Fruit fly (Drosophila melanogaster) whole organism, embryonic: Measurements from ENCODE around the gene Ada2a.

Source experiments
- Abd-B ChIP-seq: fragments of 200-800 bp; sonication (Bioruptor generic); optimal IDR thresholded peaks from 2 replicates; lab custom pipeline; 2018; ENCODE audit warnings: missing biosample characterization, mild to moderate bottlenecking, missing genetic modification characterization, moderate library complexity
- CG10274 ChIP-seq: fragments of 200-800 bp; sonication (Bioruptor generic); optimal IDR thresholded peaks from 3 replicates; lab custom pipeline; 2017; ENCODE audit warnings: missing biosample characterization, mild to moderate bottlenecking, missing genetic modification characterization
- CG10543 ChIP-seq: fragments of 200-800 bp; sonication (Bioruptor generic); optimal IDR thresholded peaks from 3 replicates; lab custom pipeline; 2017; ENCODE audit warnings: missing biosample characterization, mild to moderate bottlenecking, missing genetic modification characterization, moderate library complexity
- CG1233 ChIP-seq: fragments of 200-800 bp; sonication (Bioruptor generic); optimal IDR thresholded peaks from 4 replicates; lab custom pipeline; 2018; ENCODE audit warnings: missing biosample characterization, mild to moderate bottlenecking, missing genetic modification characterization
- CG12942 ChIP-seq: fragments of 200-800 bp; sonication (Bioruptor generic); optimal IDR thresholded peaks from 3 replicates; lab custom pipeline; 2016; ENCODE audit warnings: missing biosample characterization, missing genetic modification characterization
- CG14441 ChIP-seq: fragments of 200-800 bp; sonication (Bioruptor generic); IDR thresholded peaks from 2 replicates; pipeline ENCODE4 v1.3.6; 2022; ENCODE audit warnings: missing biosample characterization, missing genetic modification characterization
- CG16863 ChIP-seq: fragments of 200-800 bp; sonication (Bioruptor generic); optimal IDR thresholded peaks from 3 replicates; lab custom pipeline; 2016; ENCODE audit warnings: missing biosample characterization, missing genetic modification characterization
- CG17328 ChIP-seq: fragments of 200-800 bp; sonication (Bioruptor generic); IDR thresholded peaks from 2 replicates; pipeline ENCODE4 v1.3.6; 2022; ENCODE audit warnings: missing biosample characterization, missing genetic modification characterization
- CG17829 ChIP-seq: fragments of 200-800 bp; optimal IDR thresholded peaks from 2 replicates; lab custom pipeline; 2019; ENCODE audit warnings: missing biosample characterization, mild to moderate bottlenecking, missing genetic modification characterization, moderate library complexity
- CG18262 ChIP-seq: fragments of 200-800 bp; optimal IDR thresholded peaks from 3 replicates; lab custom pipeline; 2019; ENCODE audit warnings: missing biosample characterization, mild to moderate bottlenecking, missing genetic modification characterization, moderate library complexity
- CG18599 ChIP-seq: fragments of 200-800 bp; sonication (Bioruptor generic); optimal IDR thresholded peaks from 3 replicates; lab custom pipeline; 2017; ENCODE audit warnings: missing biosample characterization, missing genetic modification characterization, mild to moderate bottlenecking, moderate library complexity, missing genetic modification reagents
- CG2116 ChIP-seq: fragments of 200-800 bp; sonication (Bioruptor generic); optimal IDR thresholded peaks from 3 replicates; lab custom pipeline; 2018; ENCODE audit warnings: missing biosample characterization, mild to moderate bottlenecking, missing genetic modification characterization
- CG2129 ChIP-seq: fragments of 200-800 bp; sonication (Bioruptor generic); IDR thresholded peaks from 2 replicates; pipeline ENCODE4 v1.3.6; 2022; ENCODE audit warnings: missing biosample characterization, missing genetic modification characterization; ENCODE audit not compliant: partially characterized antibody
- CG2199 ChIP-seq: fragments of 200-800 bp; sonication (Bioruptor generic); IDR thresholded peaks from 3 replicates; pipeline ENCODE4 v1.3.6; 2022; ENCODE audit warnings: missing biosample characterization, missing genetic modification characterization
- CG3065 ChIP-seq: fragments of 200-800 bp; sonication (Bioruptor generic); optimal IDR thresholded peaks from 2 replicates; lab custom pipeline; 2016; ENCODE audit warnings: missing biosample characterization, missing genetic modification characterization
- CG3163 ChIP-seq: fragments of 200-800 bp; sonication (Bioruptor generic); optimal IDR thresholded peaks from 3 replicates; lab custom pipeline; 2016; ENCODE audit warnings: missing biosample characterization, missing genetic modification characterization
- CG32532 ChIP-seq: fragments of 200-800 bp; sonication (Bioruptor generic); IDR thresholded peaks from 2 replicates; pipeline ENCODE4 v1.3.6; 2022; ENCODE audit warnings: missing biosample characterization, missing genetic modification characterization
- CG32772 ChIP-seq: fragments of 200-800 bp; sonication (Bioruptor generic); IDR thresholded peaks from 2 replicates; pipeline ENCODE4 v1.3.6; 2022; ENCODE audit warnings: missing biosample characterization, missing genetic modification characterization
- CG3838 ChIP-seq: fragments of 200-800 bp; sonication (Bioruptor generic); optimal IDR thresholded peaks from 3 replicates; lab custom pipeline; 2016; ENCODE audit warnings: missing biosample characterization, missing genetic modification characterization
- CG6689 ChIP-seq: fragments of 200-800 bp; sonication (Bioruptor generic); IDR thresholded peaks from 2 replicates; pipeline ENCODE4 v1.3.6; 2022; ENCODE audit warnings: missing biosample characterization, missing genetic modification characterization
- CG6791 ChIP-seq: fragments of 200-800 bp; sonication (Bioruptor generic); IDR thresholded peaks from 3 replicates; pipeline ENCODE4 v1.3.6; 2022; ENCODE audit warnings: missing biosample characterization, missing genetic modification characterization; ENCODE audit not compliant: partially characterized antibody
- CG7357 ChIP-seq: fragments of 200-800 bp; sonication (Bioruptor generic); IDR thresholded peaks from 3 replicates; pipeline ENCODE4 v1.3.6; 2022; ENCODE audit warnings: missing biosample characterization, missing genetic modification characterization
- CG7987 ChIP-seq: fragments of 200-800 bp; sonication (Bioruptor generic); optimal IDR thresholded peaks from 2 replicates; lab custom pipeline; 2018; ENCODE audit warnings: missing biosample characterization, mild to moderate bottlenecking, missing genetic modification characterization, moderate library complexity
- CTCF ChIP-seq: fragments of 200-800 bp; sonication (Bioruptor generic); optimal IDR thresholded peaks from 2 replicates; lab custom pipeline; 2017; ENCODE audit warnings: missing biosample characterization, mild to moderate bottlenecking, missing genetic modification characterization, moderate library complexity
- Dip3 ChIP-seq: fragments of 200-800 bp; sonication (Bioruptor generic); optimal IDR thresholded peaks from 3 replicates; lab custom pipeline; 2016; ENCODE audit warnings: missing biosample characterization, missing genetic modification characterization
- Dref ChIP-seq: fragments of 200-800 bp; sonication (Bioruptor generic); IDR thresholded peaks from 2 replicates; pipeline ENCODE4 v1.3.6; 2022; ENCODE audit warnings: missing biosample characterization, missing genetic modification characterization
- Ets97D ChIP-seq: fragments of 200-800 bp; sonication (Bioruptor generic); optimal IDR thresholded peaks from 3 replicates; lab custom pipeline; 2016; ENCODE audit warnings: missing biosample characterization, missing genetic modification characterization
- Fer3 ChIP-seq: fragments of 200-800 bp; sonication (Bioruptor generic); optimal IDR thresholded peaks from 2 replicates; lab custom pipeline; 2018; ENCODE audit warnings: missing biosample characterization, mild to moderate bottlenecking, missing genetic modification characterization, moderate library complexity
- H2.0 ChIP-seq: fragments of 200-800 bp; sonication (Bioruptor generic); IDR thresholded peaks from 2 replicates; pipeline ENCODE4 v1.3.6; 2022; ENCODE audit warnings: missing biosample characterization, missing genetic modification characterization
- Mes4 ChIP-seq: fragments of 200-800 bp; sonication (Bioruptor generic); optimal IDR thresholded peaks from 2 replicates; lab custom pipeline; 2016; ENCODE audit warnings: missing biosample characterization, missing genetic modification characterization
- NC2α ChIP-seq: fragments of 200-800 bp; sonication (Bioruptor generic); optimal IDR thresholded peaks from 2 replicates; lab custom pipeline; 2016; ENCODE audit warnings: missing biosample characterization, missing genetic modification characterization
- Oaz ChIP-seq: fragments of 200-800 bp; sonication (Bioruptor generic); IDR thresholded peaks from 2 replicates; pipeline ENCODE4 v1.3.6; 2022; ENCODE audit warnings: missing biosample characterization, missing genetic modification characterization
- ac ChIP-seq: fragments of 200-800 bp; sonication (Bioruptor generic); optimal IDR thresholded peaks from 3 replicates; lab custom pipeline; 2017; ENCODE audit warnings: missing biosample characterization, mild to moderate bottlenecking, missing genetic modification characterization
- az2 ChIP-seq: fragments of 200-800 bp; sonication (Bioruptor generic); optimal IDR thresholded peaks from 3 replicates; lab custom pipeline; 2016; ENCODE audit warnings: missing biosample characterization, missing genetic modification characterization
- bbx ChIP-seq: fragments of 200-800 bp; sonication (Bioruptor generic); IDR thresholded peaks from 2 replicates; pipeline ENCODE4 v1.3.6; 2022; ENCODE audit warnings: missing biosample characterization, missing genetic modification characterization; ENCODE audit not compliant: partially characterized antibody
- cato ChIP-seq: fragments of 200-800 bp; sonication (Bioruptor generic); optimal IDR thresholded peaks from 2 replicates; lab custom pipeline; 2016; ENCODE audit warnings: missing biosample characterization, missing genetic modification characterization, borderline replicate concordance
- chm ChIP-seq: fragments of 200-800 bp; sonication (Bioruptor generic); IDR thresholded peaks from 2 replicates; pipeline ENCODE4 v1.3.6; 2022; ENCODE audit warnings: missing biosample characterization, missing genetic modification characterization
- chn ChIP-seq: fragments of 200-800 bp; sonication (Bioruptor generic); optimal IDR thresholded peaks from 2 replicates; lab custom pipeline; 2016; ENCODE audit warnings: missing biosample characterization, missing genetic modification characterization
- ci ChIP-seq: fragments of 200-800 bp; sonication (Bioruptor generic); IDR thresholded peaks from 3 replicates; pipeline ENCODE4 v1.3.6; 2022; ENCODE audit warnings: missing biosample characterization, missing genetic modification characterization
- fd3F ChIP-seq: fragments of 200-800 bp; sonication (Bioruptor generic); optimal IDR thresholded peaks from 2 replicates; lab custom pipeline; 2018; ENCODE audit warnings: missing biosample characterization, mild to moderate bottlenecking, missing genetic modification characterization, moderate library complexity
- fru ChIP-seq: fragments of >200 bp; optimal IDR thresholded peaks from 2 replicates; lab custom pipeline; 2017
- gcm ChIP-seq: fragments of 200-800 bp; sonication (Bioruptor generic); optimal IDR thresholded peaks from 2 replicates; lab custom pipeline; 2019; ENCODE audit warnings: missing biosample characterization, mild to moderate bottlenecking, missing genetic modification characterization, moderate library complexity
- gsb ChIP-seq: fragments of 200-800 bp; sonication (Bioruptor generic); IDR thresholded peaks from 2 replicates; pipeline ENCODE4 v1.3.6; 2022; ENCODE audit warnings: missing biosample characterization, missing genetic modification characterization
- ham ChIP-seq: fragments of 200-800 bp; sonication (Bioruptor generic); IDR thresholded peaks from 2 replicates; pipeline ENCODE4 v1.3.6; 2022; ENCODE audit warnings: missing biosample characterization, missing genetic modification characterization
- klu ChIP-seq: fragments of 200-800 bp; sonication (Bioruptor generic); IDR thresholded peaks from 2 replicates; pipeline ENCODE4 v1.3.6; 2022; ENCODE audit warnings: missing biosample characterization, missing genetic modification characterization
- nerfin-2 ChIP-seq: fragments of 200-800 bp; sonication (Bioruptor generic); IDR thresholded peaks from 2 replicates; pipeline ENCODE4 v1.3.6; 2022; ENCODE audit warnings: missing biosample characterization, missing genetic modification characterization; ENCODE audit not compliant: partially characterized antibody
- repo ChIP-seq: fragments of 200-800 bp; sonication (Bioruptor generic); optimal IDR thresholded peaks from 2 replicates; lab custom pipeline; 2016; ENCODE audit warnings: missing biosample characterization, missing genetic modification characterization
- row ChIP-seq: fragments of 200-800 bp; sonication (Bioruptor generic); IDR thresholded peaks from 3 replicates; pipeline ENCODE4 v1.3.6; 2022; ENCODE audit warnings: missing biosample characterization, missing genetic modification characterization
- sens ChIP-seq: fragments of 200-800 bp; sonication (Bioruptor generic); peaks from one replicate; lab custom pipeline; 2016; ENCODE audit warnings: missing biosample characterization, missing genetic modification characterization
- slou ChIP-seq: fragments of 200-800 bp; sonication (Bioruptor generic); optimal IDR thresholded peaks from 3 replicates; lab custom pipeline; 2016; ENCODE audit warnings: missing biosample characterization, missing genetic modification characterization

Ada2a gene

dm6 chr3R:18242089-18242955, 13.0 kb downstream of the Ada2a start, which contains the start of the genes CG7156 and 14-3-3epsilon (continued):
- TF ChIP-seq gsb (no peak), CTCF (GFP tag; lab: Kevin White, UChicago) (peak; percentile 66), CG7987 (peak; percentile 17), Mes4 (GFP tag; lab: Kevin White, UChicago) (peak; percentile 14), Ets97D (GFP tag; lab: Kevin White, UChicago) (peak; percentile 81), ci (GFP tag; lab: Robert Waterston, UW) (peak; percentile 72), CG17829 (tag; lab: Kevin White, UChicago) (peak; percentile 16), CG3838 (peak; percentile 14), CG2116 (GFP tag; lab: Kevin White, UChicago) (peak; percentile 88), chn (peak; percentile 5), fd3F (GFP tag; lab: Kevin White, UChicago) (peak; percentile 41), slou (peak; percentile 16), CG1233 (peak; percentile 15), CG6689 (GFP tag; lab: Robert Waterston, UW) (peak; percentile 33; the same call in 1 of the 2 replicates), CG7357 (GFP tag; lab: Robert Waterston, UW) (no peak), az2 (GFP tag; lab: Kevin White, UChicago) (peak; percentile 66), CG17328 (GFP tag; lab: Robert Waterston, UW) (peak; percentile 69), CG18262 (tag; lab: Kevin White, UChicago) (peak; percentile 43), H2.0 (GFP tag; lab: Robert Waterston, UW) (0 out of 2 replicates have a peak, but pooled peaks have one; percentile 24), NC2α (GFP tag; lab: Kevin White, UChicago) (peak; percentile 3)

- TF ChIP-seq CG3163 (GFP tag; lab: Kevin White, UChicago) (no peak), ci (GFP tag; lab: Robert Waterston, UW) (0 out of 3 replicates have a peak, but pooled peaks have one; percentile 22), CG6791 (GFP tag; lab: Robert Waterston, UW) (peak; percentile 56; the same call in 2 of the 3 replicates), row (GFP tag; lab: Robert Waterston, UW) (no peak), gcm (GFP tag; lab: Kevin White, UChicago) (peak; percentile 93), H2.0 (GFP tag; lab: Robert Waterston, UW) (no peak), CG14441 (GFP tag; lab: Robert Waterston, UW) (no peak), bbx (GFP tag; lab: Robert Waterston, UW) (peak; percentile 27; the same call in 1 of the 2 replicates), klu (GFP tag; lab: Robert Waterston, UW) (no peak), CG32532 (peak; percentile 31; the same call in 1 of the 2 replicates), CG10543 (GFP tag; lab: Kevin White, UChicago) (no peak), nerfin-2 (GFP tag; lab: Robert Waterston, UW) (no peak), CG32772 (peak; percentile 36; the same call in 1 of the 2 replicates), sens (GFP tag; lab: Kevin White, UChicago) (no peak), Oaz (GFP tag; lab: Robert Waterston, UW) (no peak), chm (GFP tag; lab: Robert Waterston, UW) (peak; percentile 25; the same call in 1 of the 2 replicates), ham (GFP tag; lab: Robert Waterston, UW) (no peak), ac (GFP tag; lab: Kevin White, UChicago) (no peak), repo (peak; percentile 19), CG12942 (no peak), CG18599 (GFP tag; lab: Kevin White, UChicago) (no peak), fru (lab: Kevin White, UChicago) (no peak), Abd-B (no peak), Fer3 (tag; lab: Kevin White, UChicago) (no peak), Dref (GFP tag; lab: Robert Waterston, UW) (peak; percentile 23; the same call in 1 of the 2 replicates), Dip3 (GFP tag; lab: Kevin White, UChicago) (no peak), CG2199 (GFP tag; lab: Robert Waterston, UW) (0 out of 3 replicates have a peak, but pooled peaks have one; percentile 53), CG3065 (GFP tag; lab: Kevin White, UChicago) (no peak), CG10274 (GFP tag; lab: Kevin White, UChicago) (no peak), CG16863 (GFP tag; lab: Kevin White, UChicago) (no peak), CG2129 (GFP tag; lab: Robert Waterston, UW) (no peak), cato (GFP tag; lab: Kevin White, UChicago) (no peak)
Measured at dm6 chr3R:18235879-18236278, 19.4 kb downstream of the Ada2a start, which contains the start of gene repo. repo (plus strand) TSS chr3R:18236192.
